Worm (Caenorhabditis elegans): ENCODE results near the gene zip-9.

zip-9 gene

DNA sequence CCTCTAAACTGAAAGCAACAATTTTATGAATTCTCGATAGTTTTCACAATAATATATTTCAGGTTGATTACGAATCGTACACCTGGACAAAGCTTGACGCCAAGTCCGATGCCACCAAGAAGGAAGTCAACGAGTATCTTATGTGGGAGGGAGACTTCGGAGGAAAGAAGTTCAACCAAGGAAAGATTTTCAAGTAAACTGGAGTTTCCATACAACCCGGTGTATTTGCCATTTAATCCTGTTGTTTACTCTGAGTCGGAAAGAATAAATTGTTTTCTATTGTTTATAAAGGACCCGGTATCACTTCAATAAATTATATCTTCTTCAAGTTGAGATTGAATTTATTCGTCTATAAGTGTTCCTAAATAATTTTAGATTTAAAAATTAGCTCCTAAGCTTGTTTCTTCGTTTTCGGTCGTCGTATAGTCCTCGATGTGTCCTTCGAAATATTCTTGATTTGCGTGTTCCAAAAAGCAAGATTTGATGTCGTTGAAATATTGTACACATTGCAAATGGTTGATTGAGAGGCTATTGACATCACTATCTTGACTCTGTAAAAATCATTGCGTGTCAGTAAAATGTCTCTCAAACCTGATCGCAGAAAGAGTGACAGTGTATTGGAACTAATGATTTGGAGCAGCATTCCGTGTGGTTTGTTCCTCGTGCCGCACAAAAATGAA is 25.5 kb downstream of the zip-9 start:
- TF ChIP-seq K12H6.12 (tag; optimal IDR thresholded peaks at IDR 0.05) = no peak
- TF ChIP-seq K11D2.4 (GFP tag; IDR thresholded peaks at IDR 0.05) = no peak
- TF ChIP-seq lsl-1 (GFP tag; optimal IDR thresholded peaks at IDR 0.05) = no peak
- no peak for TF ChIP-seq aptf-3 (GFP tag; IDR thresholded peaks at IDR 0.05)
- TF ChIP-seq F57C9.4 (tag; optimal IDR thresholded peaks at IDR 0.05) = no peak
- peak; percentile 39; the same call in 1 of the 2 replicates for TF ChIP-seq Y56A3A.18 (GFP tag; IDR thresholded peaks at IDR 0.05)
- no peak for TF ChIP-seq snpc-1.3 (tag; optimal IDR thresholded peaks at IDR 0.05; ENCODE audit: insufficient read depth)
- no peak for TF ChIP-seq snpc-4 (GFP tag; optimal IDR thresholded peaks at IDR 0.05)
- peak in 1 of 4 experiments; percentile 51 for TF ChIP-seq snpc-4 (tag; optimal IDR thresholded peaks at IDR 0.05)
- TF ChIP-seq ceh-40 (GFP tag; IDR thresholded peaks at IDR 0.05) = no peak
- TF ChIP-seq tbp1 (GFP tag; optimal IDR thresholded peaks at IDR 0.05) = no peak
- no peak for TF ChIP-seq lir-1 (GFP tag; conservative IDR thresholded peaks at IDR 0.05)
- no peak for TF ChIP-seq snpc-1.1 (tag; optimal IDR thresholded peaks at IDR 0.05; ENCODE audit: insufficient read depth)
- TF ChIP-seq ZK185.1 (tag; optimal IDR thresholded peaks at IDR 0.05; ENCODE audit: poor library complexity, severe bottlenecking) = peak; percentile 27
- no peak for TF ChIP-seq F52B5.7 (tag; optimal IDR thresholded peaks at IDR 0.05)
- peak; percentile 92 for TF ChIP-seq unc-62 (GFP tag; optimal IDR thresholded peaks at IDR 0.05)
- TF ChIP-seq pbrm-1 (GFP tag; IDR thresholded peaks at IDR 0.05) = peak; percentile 34; the same call in 1 of the 2 replicates
- no peak for TF ChIP-seq Y79H2A.3 (GFP tag; conservative IDR thresholded peaks at IDR 0.05)
- TF ChIP-seq ztf-3 (GFP tag; optimal IDR thresholded peaks at IDR 0.05) = no peak
- TF ChIP-seq hlh-26 (GFP tag; conservative IDR thresholded peaks at IDR 0.05) = no peak
- TF ChIP-seq hrde-1 (tag; optimal IDR thresholded peaks at IDR 0.05; ENCODE audit: borderline replicate concordance) = peak; percentile 43
- TF ChIP-seq Y95B8A.8 (GFP tag; IDR thresholded peaks at IDR 0.05) = peak; percentile 37; the same call in 1 of the 2 replicates
- peak; percentile 24 for TF ChIP-seq athp-1 (tag; optimal IDR thresholded peaks at IDR 0.05)
- TF ChIP-seq mcd-1 (GFP tag; IDR thresholded peaks at IDR 0.05) = peak; percentile 22; the same call in 1 of the 2 replicates
- TF ChIP-seq dox-1 (GFP tag; IDR thresholded peaks at IDR 0.05) = no peak
- 0 out of 2 replicates have a peak, but pooled peaks have one; percentile 66 for TF ChIP-seq Y53G8AR.9 (GFP tag; conservative IDR thresholded peaks at IDR 0.05)
- no peak for TF ChIP-seq fkh-3 (tag; optimal IDR thresholded peaks at IDR 0.05)
- peak; percentile 52; the same call in 1 of the 2 replicates for TF ChIP-seq nfyb-1 (GFP tag; IDR thresholded peaks at IDR 0.05)
- no peak for TF ChIP-seq die-1 (tag; optimal IDR thresholded peaks at IDR 0.05)
- TF ChIP-seq somi-1 (GFP tag; optimal IDR thresholded peaks at IDR 0.05) = no peak
- TF ChIP-seq atf-7 (tag; optimal IDR thresholded peaks at IDR 0.05) = peak; percentile 78
- TF ChIP-seq pha-4 (tag; optimal IDR thresholded peaks at IDR 0.05) = peak; percentile 89
- TF ChIP-seq hsf-1 (GFP tag; IDR thresholded peaks at IDR 0.05) = no peak
- TF ChIP-seq tbx-9 (tag; optimal IDR thresholded peaks at IDR 0.05; ENCODE audit: borderline replicate concordance) = no peak
- TF ChIP-seq egrh-3 (GFP tag; IDR thresholded peaks at IDR 0.05) = no peak
- TF ChIP-seq ets-4 (GFP tag; optimal IDR thresholded peaks at IDR 0.05) = peak; percentile 72
- TF ChIP-seq mes-4 (tag; optimal IDR thresholded peaks at IDR 0.05) = no peak
- TF ChIP-seq D2030.7 (GFP tag; IDR thresholded peaks at IDR 0.05) = 0 out of 2 replicates have a peak, but pooled peaks have one; percentile 11
- TF ChIP-seq lin-26 (GFP tag; IDR thresholded peaks at IDR 0.05) = peak; percentile 17; the same call in 1 of the 2 replicates
- no peak for TF ChIP-seq B0035.1 (tag; optimal IDR thresholded peaks at IDR 0.05)
- no peak for TF ChIP-seq Y53F4B.3 (GFP tag; IDR thresholded peaks at IDR 0.05)
- no peak for TF ChIP-seq ceh-27 (GFP tag; optimal IDR thresholded peaks at IDR 0.05)
- no peak for TF ChIP-seq madf-8 (GFP tag; conservative IDR thresholded peaks at IDR 0.05)
- peak; percentile 47 for TF ChIP-seq lin-54 (GFP tag; optimal IDR thresholded peaks at IDR 0.05)
- TF ChIP-seq mxl-1 (tag; optimal IDR thresholded peaks at IDR 0.05) = no peak
- no peak for TF ChIP-seq gei-17 (GFP tag; optimal IDR thresholded peaks at IDR 0.05)
- TF ChIP-seq nhr-80 (tag; optimal IDR thresholded peaks at IDR 0.05) = peak; percentile 99

Measured in whole organism, young adult.